Fruit fly (Drosophila melanogaster) whole organism, embryonic: ENCODE results near the gene CG9166.

ENCODE experiments used
- ATbp ChIP-seq: fragments of 200-800 bp; sonication (Bioruptor generic); optimal IDR thresholded peaks from 2 replicates; lab custom pipeline; 2017; ENCODE audit warnings: missing biosample characterization, mild to moderate bottlenecking, missing genetic modification characterization, missing genetic modification reagents
- Aef1 ChIP-seq: fragments of 200-800 bp; sonication (Bioruptor generic); IDR thresholded peaks from 3 replicates; pipeline ENCODE4 v1.3.6; 2022; ENCODE audit warnings: missing biosample characterization, missing genetic modification characterization
- Awh ChIP-seq: fragments of 200-800 bp; sonication (Bioruptor generic); IDR thresholded peaks from 2 replicates; pipeline ENCODE4, ENCODE4 v1.3.6; 2022; ENCODE audit warnings: missing biosample characterization, missing genetic modification characterization
- Bdp1 ChIP-seq: fragments of 200-800 bp; sonication (Bioruptor generic); optimal IDR thresholded peaks from 3 replicates; lab custom pipeline; 2016; ENCODE audit warnings: missing biosample characterization, missing genetic modification characterization
- Bgb ChIP-seq: fragments of 200-800 bp; sonication (Bioruptor generic); IDR thresholded peaks from 2 replicates; pipeline ENCODE4 v1.3.6; 2022; ENCODE audit warnings: missing biosample characterization, missing genetic modification characterization; ENCODE audit not compliant: partially characterized antibody
- CG10654 ChIP-seq: fragments of 200-800 bp; sonication (Bioruptor generic); optimal IDR thresholded peaks from 2 replicates; lab custom pipeline; 2016; ENCODE audit warnings: missing biosample characterization, missing genetic modification characterization
- CG11085 ChIP-seq: fragments of 200-800 bp; sonication (Bioruptor generic); IDR thresholded peaks from 2 replicates; pipeline ENCODE4 v1.3.6; 2022; ENCODE audit warnings: missing biosample characterization, missing genetic modification characterization
- CG12769 ChIP-seq: fragments of 200-800 bp; sonication (Bioruptor generic); optimal IDR thresholded peaks from 2 replicates; lab custom pipeline; 2019; ENCODE audit warnings: missing biosample characterization, mild to moderate bottlenecking, missing genetic modification characterization, moderate library complexity
- CG14441 ChIP-seq: fragments of 200-800 bp; sonication (Bioruptor generic); IDR thresholded peaks from 2 replicates; pipeline ENCODE4 v1.3.6; 2022; ENCODE audit warnings: missing biosample characterization, missing genetic modification characterization
- CG16815 ChIP-seq: fragments of 200-800 bp; sonication (Bioruptor generic); optimal IDR thresholded peaks from 3 replicates; lab custom pipeline; 2017; ENCODE audit warnings: missing biosample characterization, mild to moderate bottlenecking, missing genetic modification characterization
- CG17829 ChIP-seq: fragments of 200-800 bp; optimal IDR thresholded peaks from 2 replicates; lab custom pipeline; 2019; ENCODE audit warnings: missing biosample characterization, mild to moderate bottlenecking, missing genetic modification characterization, moderate library complexity
- CG2129 ChIP-seq: fragments of 200-800 bp; sonication (Bioruptor generic); IDR thresholded peaks from 2 replicates; pipeline ENCODE4 v1.3.6; 2022; ENCODE audit warnings: missing biosample characterization, missing genetic modification characterization; ENCODE audit not compliant: partially characterized antibody
- CG2875 ChIP-seq: fragments of 200-800 bp; sonication (Bioruptor generic); optimal IDR thresholded peaks from 2 replicates; lab custom pipeline; 2017; ENCODE audit warnings: missing biosample characterization, mild to moderate bottlenecking, missing genetic modification characterization, missing genetic modification reagents
- CG3726 ChIP-seq: fragments of 200-800 bp; sonication (Bioruptor generic); IDR thresholded peaks from 3 replicates; pipeline ENCODE4, ENCODE4 v1.3.6; 2022; ENCODE audit warnings: missing biosample characterization, missing genetic modification characterization
- CG3995 ChIP-seq: fragments of 200-800 bp; sonication (Bioruptor generic); optimal IDR thresholded peaks from 3 replicates; lab custom pipeline; 2016; ENCODE audit warnings: missing biosample characterization, missing genetic modification characterization
- CG4282 ChIP-seq: fragments of 200-800 bp; sonication (Bioruptor generic); optimal IDR thresholded peaks from 2 replicates; lab custom pipeline; 2016; ENCODE audit warnings: missing biosample characterization, missing genetic modification characterization
- CG4617 ChIP-seq: fragments of 200-800 bp; sonication (Bioruptor generic); optimal IDR thresholded peaks from 3 replicates; lab custom pipeline; 2016; ENCODE audit warnings: missing biosample characterization, missing genetic modification characterization, borderline replicate concordance
- CG8765 ChIP-seq: fragments of 200-800 bp; sonication (Bioruptor generic); IDR thresholded peaks from 2 replicates; pipeline ENCODE4 v1.3.6; 2022; ENCODE audit warnings: missing biosample characterization, missing genetic modification characterization
- CHES-1-like ChIP-seq: fragments of 200-800 bp; sonication (Bioruptor generic); optimal IDR thresholded peaks from 2 replicates; lab custom pipeline; 2016; ENCODE audit warnings: missing biosample characterization, missing genetic modification characterization
- CTCF ChIP-seq: fragments of 200-800 bp; sonication (Bioruptor generic); optimal IDR thresholded peaks from 2 replicates; lab custom pipeline; 2017; ENCODE audit warnings: missing biosample characterization, mild to moderate bottlenecking, missing genetic modification characterization, moderate library complexity
- Hey ChIP-seq: fragments of 200-800 bp; sonication (Bioruptor generic); optimal IDR thresholded peaks from 3 replicates; lab custom pipeline; 2018; ENCODE audit warnings: missing biosample characterization, mild to moderate bottlenecking, missing genetic modification characterization
- Hr39 ChIP-seq: fragments of >200 bp; optimal IDR thresholded peaks from 2 replicates; lab custom pipeline; 2017
- Lhr ChIP-seq: fragments of 200-800 bp; sonication (Bioruptor generic); optimal IDR thresholded peaks from 3 replicates; lab custom pipeline; 2017; ENCODE audit warnings: mild to moderate bottlenecking, missing biosample characterization, missing genetic modification reagents, missing genetic modification characterization
- Lim3 ChIP-seq: fragments of 200-800 bp; sonication (Bioruptor generic); IDR thresholded peaks from 2 replicates; pipeline ENCODE4 v1.3.6; 2022; ENCODE audit warnings: missing biosample characterization, missing genetic modification characterization
- Mad ChIP-seq: fragments of 200-800 bp; sonication (Bioruptor generic); optimal IDR thresholded peaks from 2 replicates; lab custom pipeline; 2016; ENCODE audit warnings: missing biosample characterization, missing genetic modification characterization
- Max ChIP-seq: fragments of 200-800 bp; sonication (Bioruptor generic); optimal IDR thresholded peaks from 2 replicates; lab custom pipeline; 2016; ENCODE audit warnings: missing biosample characterization, mild to moderate bottlenecking, missing genetic modification characterization
- NC2α ChIP-seq: fragments of 200-800 bp; sonication (Bioruptor generic); optimal IDR thresholded peaks from 2 replicates; lab custom pipeline; 2016; ENCODE audit warnings: missing biosample characterization, missing genetic modification characterization
- NFAT ChIP-seq: fragments of 200-800 bp; sonication (Bioruptor generic); IDR thresholded peaks from 2 replicates; pipeline ENCODE4 v1.3.6; 2022; ENCODE audit warnings: missing biosample characterization, missing genetic modification characterization
- Nf-YC ChIP-seq: fragments of 200-800 bp; optimal IDR thresholded peaks from 3 replicates; lab custom pipeline; 2019; ENCODE audit warnings: missing biosample characterization, mild to moderate bottlenecking, missing genetic modification characterization, moderate library complexity
- Oaz ChIP-seq: fragments of 200-800 bp; sonication (Bioruptor generic); IDR thresholded peaks from 2 replicates; pipeline ENCODE4 v1.3.6; 2022; ENCODE audit warnings: missing biosample characterization, missing genetic modification characterization
- Opbp ChIP-seq: fragments of 200-800 bp; sonication (Bioruptor generic); IDR thresholded peaks from 3 replicates; pipeline ENCODE4 v1.3.6; 2022; ENCODE audit warnings: missing biosample characterization, missing genetic modification characterization; ENCODE audit not compliant: partially characterized antibody
- Ravus ChIP-seq: fragments of 200-800 bp; sonication (Bioruptor generic); IDR thresholded peaks from 2 replicates; pipeline ENCODE4 v1.3.6; 2022; ENCODE audit warnings: missing biosample characterization, missing genetic modification characterization
- Sox100B ChIP-seq: fragments of 200-800 bp; sonication (Bioruptor generic); optimal IDR thresholded peaks from 3 replicates; lab custom pipeline; 2018; ENCODE audit warnings: missing biosample characterization, mild to moderate bottlenecking, missing genetic modification characterization
- ab ChIP-seq: fragments of 200-800 bp; sonication (Bioruptor generic); optimal IDR thresholded peaks from 2 replicates; lab custom pipeline; 2016; ENCODE audit warnings: missing biosample characterization, missing genetic modification characterization
- amos ChIP-seq: fragments of 200-800 bp; sonication (Bioruptor generic); IDR thresholded peaks from 2 replicates; pipeline ENCODE4 v1.3.6; 2022; ENCODE audit warnings: missing biosample characterization, missing genetic modification characterization; ENCODE audit not compliant: partially characterized antibody
- ap ChIP-seq: fragments of 200-800 bp; sonication (Bioruptor generic); IDR thresholded peaks from 2 replicates; pipeline ENCODE4 v1.3.6; 2022; ENCODE audit warnings: missing biosample characterization, missing genetic modification characterization
- ash1 ChIP-seq: fragments of 200-800 bp; sonication (Bioruptor generic); optimal IDR thresholded peaks from 2 replicates; lab custom pipeline; 2018; ENCODE audit warnings: missing biosample characterization, mild to moderate bottlenecking, missing genetic modification characterization
- caup ChIP-seq: fragments of 200-800 bp; sonication (Bioruptor generic); optimal IDR thresholded peaks from 3 replicates; lab custom pipeline; 2017; ENCODE audit warnings: missing biosample characterization, mild to moderate bottlenecking, missing genetic modification characterization, moderate library complexity; ENCODE audit not compliant: severe bottlenecking
- dmrt99B ChIP-seq: fragments of 200-800 bp; sonication (Bioruptor generic); optimal IDR thresholded peaks from 2 replicates; lab custom pipeline; 2018; ENCODE audit warnings: missing biosample characterization, mild to moderate bottlenecking, missing genetic modification characterization, moderate library complexity
- eyg ChIP-seq: fragments of 200-800 bp; sonication (Bioruptor generic); optimal IDR thresholded peaks from 3 replicates; lab custom pipeline; 2016; ENCODE audit warnings: missing biosample characterization, missing genetic modification characterization
- grn ChIP-seq: fragments of 200-800 bp; sonication (Bioruptor generic); optimal IDR thresholded peaks from 3 replicates; lab custom pipeline; 2017; ENCODE audit warnings: missing biosample characterization, missing genetic modification characterization
- klu ChIP-seq: fragments of 200-800 bp; sonication (Bioruptor generic); IDR thresholded peaks from 2 replicates; pipeline ENCODE4 v1.3.6; 2022; ENCODE audit warnings: missing biosample characterization, missing genetic modification characterization
- lbe ChIP-seq: fragments of 200-800 bp; sonication (Bioruptor generic); optimal IDR thresholded peaks from 2 replicates; lab custom pipeline; 2016; ENCODE audit warnings: missing biosample characterization, mild to moderate bottlenecking, missing genetic modification characterization
- lola ChIP-seq, 3 experiments: fragments of >200 bp in 2 of 3; fragments of 200-800 bp in 1 of 3; sonication (Bioruptor generic) in 1 of 3; optimal IDR thresholded peaks; 2 replicates each; lab custom pipeline; 2017 to 2019; ENCODE audit warnings: missing biosample characterization in 3 of 3, missing genetic modification characterization in 3 of 3, mild to moderate bottlenecking in 1 of 3, moderate library complexity in 1 of 3
- lov ChIP-seq, 2 experiments: fragments of 200-800 bp in 1 of 2; fragments of >200 bp in 1 of 2; sonication (Bioruptor generic) in 1 of 2; IDR thresholded peaks in 1 of 2; optimal IDR thresholded peaks in 1 of 2; 2 replicates in 1 of 2; 3 replicates in 1 of 2; pipeline versions ENCODE4 v1.3.6 to Lab custom; 2017 to 2022; ENCODE audit warnings: missing biosample characterization in 1 of 2, missing genetic modification characterization in 1 of 2
- nau ChIP-seq: fragments of 200-800 bp; sonication (Bioruptor generic); optimal IDR thresholded peaks from 3 replicates; lab custom pipeline; 2017; ENCODE audit warnings: missing biosample characterization, mild to moderate bottlenecking, missing genetic modification characterization, missing genetic modification reagents
- pb ChIP-seq: fragments of 200-800 bp; sonication (Bioruptor generic); optimal IDR thresholded peaks from 3 replicates; lab custom pipeline; 2016; ENCODE audit warnings: missing biosample characterization, missing genetic modification characterization
- run ChIP-seq: fragments of 200-800 bp; sonication (Bioruptor generic); optimal IDR thresholded peaks from 3 replicates; lab custom pipeline; 2018; ENCODE audit warnings: missing biosample characterization, mild to moderate bottlenecking, missing genetic modification characterization
- so ChIP-seq: fragments of 200-800 bp; sonication (Bioruptor generic); IDR thresholded peaks from 3 replicates; pipeline ENCODE4 v1.3.6; 2022; ENCODE audit warnings: missing biosample characterization, missing genetic modification characterization
- tll ChIP-seq, 2 experiments: fragments of 200-800 bp in 1 of 2; fragments of >200 bp in 1 of 2; sonication (Bioruptor generic) in 1 of 2; optimal IDR thresholded peaks; 2 replicates each; lab custom pipeline; 2017 to 2019; ENCODE audit warnings: missing biosample characterization in 2 of 2, missing genetic modification characterization in 2 of 2, mild to moderate bottlenecking in 1 of 2, moderate library complexity in 1 of 2
- wdn ChIP-seq: fragments of 200-800 bp; sonication (Bioruptor generic); IDR thresholded peaks from 2 replicates; pipeline ENCODE4 v1.3.6; 2022; ENCODE audit warnings: missing biosample characterization, missing genetic modification characterization

Gene CG9166

DNA sequence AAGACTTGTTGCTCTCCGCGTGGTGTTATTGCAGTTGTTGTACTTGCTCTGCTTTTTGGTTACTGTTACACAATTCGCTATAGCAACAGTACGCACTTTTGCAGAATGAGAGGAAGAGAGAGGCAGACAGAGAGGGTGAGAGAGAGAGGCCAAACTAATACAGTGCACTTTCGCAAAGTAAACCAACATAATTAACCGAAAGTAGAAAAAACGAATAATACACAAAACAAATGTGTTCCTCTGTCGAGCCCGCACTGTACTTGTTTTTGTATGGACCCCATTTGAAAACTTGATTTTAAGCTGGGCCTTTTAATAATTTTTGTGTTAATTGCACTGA lies 15.5 kb upstream of the CG9166 start (continued):
- peak; percentile 37; the same call in 1 of the 3 replicates for TF ChIP-seq so (GFP tag; lab: Robert Waterston, UW)
- TF ChIP-seq Hey (tag; lab: Kevin White, UChicago) = no peak
- no peak for TF ChIP-seq amos (GFP tag; lab: Robert Waterston, UW)
- no peak for TF ChIP-seq nau
- no peak for TF ChIP-seq Opbp (GFP tag; lab: Robert Waterston, UW)
- TF ChIP-seq ash1 (GFP tag; lab: Kevin White, UChicago) = no peak
- TF ChIP-seq CG14441 (GFP tag; lab: Robert Waterston, UW) = peak; percentile 70
- 0 out of 2 replicates have a peak, but pooled peaks have one; percentile 30 for TF ChIP-seq Awh (GFP tag; lab: Robert Waterston, UW)
- no peak for TF ChIP-seq dmrt99B (tag; lab: Kevin White, UChicago)
- TF ChIP-seq Hr39 (lab: Kevin White, UChicago) = no peak
- TF ChIP-seq CG16815 (GFP tag; lab: Kevin White, UChicago) = no peak
- peak; percentile 4 for TF ChIP-seq Mad (GFP tag; lab: Kevin White, UChicago)
- TF ChIP-seq CG2129 (GFP tag; lab: Robert Waterston, UW) = no peak
- no peak for TF ChIP-seq Nf-YC
- no peak for TF ChIP-seq CG3995
- TF ChIP-seq CG10654 = no peak
- no peak for TF ChIP-seq Sox100B (GFP tag; lab: Kevin White, UChicago)
- TF ChIP-seq Ravus = no peak; the same call in 1 of the 2 replicates
- TF ChIP-seq run = no peak
- 0 out of 2 replicates have a peak, but pooled peaks have one; percentile 9 for TF ChIP-seq wdn (GFP tag; lab: Robert Waterston, UW)
- peak; percentile 68 for TF ChIP-seq NFAT (GFP tag; lab: Robert Waterston, UW)
- TF ChIP-seq tll (GFP tag; optimal IDR thresholded peaks at IDR 0.05; lab: Kevin White, UChicago) = no peak
- TF ChIP-seq CG2875 (GFP tag; lab: Kevin White, UChicago) = no peak
- no peak for TF ChIP-seq lola (GFP tag; optimal IDR thresholded peaks at IDR 0.05; lab: Kevin White, UChicago)
- TF ChIP-seq Bgb (GFP tag; lab: Robert Waterston, UW) = no peak
- no peak for TF ChIP-seq ap (GFP tag; lab: Robert Waterston, UW)
- TF ChIP-seq ATbp (GFP tag; lab: Kevin White, UChicago) = peak; percentile 0
- no peak for TF ChIP-seq CTCF
- TF ChIP-seq Lim3 (GFP tag; lab: Robert Waterston, UW) = 0 out of 2 replicates have a peak, but pooled peaks have one; percentile 17
- peak; percentile 58 for TF ChIP-seq CG12769 (tag; lab: Kevin White, UChicago)
- TF ChIP-seq CG4282 (GFP tag; lab: Kevin White, UChicago) = no peak
- no peak for TF ChIP-seq CG3726 (GFP tag; lab: Robert Waterston, UW)
- TF ChIP-seq CG17829 (tag; lab: Kevin White, UChicago) = peak; percentile 2
- no peak for TF ChIP-seq NC2α (GFP tag; lab: Kevin White, UChicago)
- no peak for TF ChIP-seq Lhr (GFP tag; lab: Kevin White, UChicago)
- peak; percentile 43 for TF ChIP-seq lbe (GFP tag; lab: Kevin White, UChicago)
- TF ChIP-seq pb (GFP tag; lab: Kevin White, UChicago) = no peak
- no peak for TF ChIP-seq Bdp1
- peak; percentile 37; the same call in 1 of the 2 replicates for TF ChIP-seq CG11085 (GFP tag; lab: Robert Waterston, UW)
- no peak for TF ChIP-seq grn
- TF ChIP-seq Max (GFP tag; lab: Kevin White, UChicago) = peak; percentile 4
- TF ChIP-seq klu (GFP tag; lab: Robert Waterston, UW) = no peak
- no peak for TF ChIP-seq Oaz (GFP tag; lab: Robert Waterston, UW)
- no peak for TF ChIP-seq CHES-1-like
- peak; percentile 60 for TF ChIP-seq Aef1 (GFP tag; lab: Robert Waterston, UW)
- no peak for TF ChIP-seq CG4617 (GFP tag; lab: Kevin White, UChicago)
- peak; percentile 50 for TF ChIP-seq caup (GFP tag; lab: Kevin White, UChicago)
- no peak for TF ChIP-seq eyg (GFP tag; lab: Kevin White, UChicago)
- no peak for TF ChIP-seq lov (optimal IDR thresholded peaks at IDR 0.05; lab: Kevin White, UChicago)
- 0 out of 3 replicates have a peak, but pooled peaks have one; percentile 27 for TF ChIP-seq lov (GFP tag; IDR thresholded peaks at IDR 0.05; lab: Robert Waterston, UW)
- no peak for TF ChIP-seq ab (GFP tag; lab: Kevin White, UChicago)
- TF ChIP-seq CG8765 (GFP tag; lab: Robert Waterston, UW) = 0 out of 2 replicates have a peak, but pooled peaks have one; percentile 10
